Worm (Caenorhabditis elegans): ENCODE data around the gene fbxb-62.

The fbxb-62 gene

ce11 chrV:19257653-19258052 is 44.2 kb downstream of the fbxb-62 start, which contains the start of gene F21D9.3:
F21D9.3 (minus strand) TSS chrV:19257753.
- TF ChIP-seq him-1 (tag; optimal IDR thresholded peaks at IDR 0.05) (no peak), dao-5 (tag; optimal IDR thresholded peaks at IDR 0.05) (no peak), W03F9.2 (tag; optimal IDR thresholded peaks at IDR 0.05) (no peak)

ce11 chrV:19253520-19253919 is 48.3 kb downstream of the fbxb-62 start, which contains the start of gene F21D9.4:
F21D9.4 (plus strand) TSS chrV:19253820.
- TF ChIP-seq dao-5 (tag; optimal IDR thresholded peaks at IDR 0.05), result no peak
- TF ChIP-seq him-1 (tag; optimal IDR thresholded peaks at IDR 0.05), result no peak
- TF ChIP-seq W03F9.2 (tag; optimal IDR thresholded peaks at IDR 0.05), result no peak

ce11 chrV:19251844-19252243 is 50.0 kb downstream of the fbxb-62 start, which contains the start of gene F21D9.11:
F21D9.11 (plus strand) TSS chrV:19252144.
- TF ChIP-seq W03F9.2 (tag; optimal IDR thresholded peaks at IDR 0.05), result no peak
- no peak for TF ChIP-seq dao-5 (tag; optimal IDR thresholded peaks at IDR 0.05)
- no peak for TF ChIP-seq him-1 (tag; optimal IDR thresholded peaks at IDR 0.05)

All from whole organism, L4/young adult.